Fruit fly (Drosophila melanogaster): ENCODE results near the gene CG32371.

CG32371 gene

DNA sequence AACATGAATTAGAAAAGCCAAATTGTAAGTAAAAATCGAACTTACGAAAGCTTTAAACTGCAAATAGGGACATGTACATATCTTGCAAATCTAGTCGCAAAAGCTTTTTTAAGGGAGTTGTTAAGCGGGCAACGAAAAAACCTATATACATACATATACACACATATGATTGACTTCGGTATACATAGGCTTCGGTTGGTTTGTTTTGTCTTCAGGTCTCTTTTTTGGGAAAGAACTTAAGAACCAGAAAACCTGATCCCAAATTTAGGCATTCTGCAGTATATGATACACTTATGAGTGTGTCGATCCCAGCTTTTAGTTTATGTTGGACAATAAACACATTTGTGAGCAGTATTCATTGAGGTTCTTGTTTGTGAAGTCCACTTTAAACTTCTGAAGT lies 41.5 kb downstream of the CG32371 start:
- no peak for TF ChIP-seq EcR (GFP tag; optimal IDR thresholded peaks at IDR 0.05)
- TF ChIP-seq Dll (optimal IDR thresholded peaks at IDR 0.05) = no peak
- TF ChIP-seq CG8478 (optimal IDR thresholded peaks at IDR 0.05) = no peak
- TF ChIP-seq psq (optimal IDR thresholded peaks at IDR 0.05) = no peak
- no peak for TF ChIP-seq pan (optimal IDR thresholded peaks at IDR 0.05)
- no peak for TF ChIP-seq usp (GFP tag; optimal IDR thresholded peaks at IDR 0.05)

DNA sequence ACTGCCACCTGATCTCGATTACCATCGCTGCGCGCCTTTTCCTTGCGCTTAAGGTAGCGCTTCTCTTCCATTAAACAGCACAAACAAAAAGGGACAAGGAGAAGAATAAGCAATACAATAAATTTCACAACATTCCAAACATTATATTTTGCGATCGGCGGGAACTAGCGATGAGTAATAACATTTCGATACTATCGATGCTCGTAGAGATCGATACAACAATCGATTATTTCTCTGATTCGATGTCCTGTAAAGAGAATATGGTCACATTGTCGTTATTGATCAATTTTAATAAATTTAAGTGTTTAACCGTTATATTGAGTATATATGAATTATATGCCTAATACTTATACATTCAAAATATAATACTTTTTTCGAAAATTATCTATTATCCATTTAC lies 41.9 kb downstream of the CG32371 start, which contains the start of gene CG7457:
Gene CG7457 (minus strand): TSS at position 189 of the 400 bp plus-strand sequence.
- TF ChIP-seq usp (GFP tag; optimal IDR thresholded peaks at IDR 0.05) = no peak
- TF ChIP-seq Dll (optimal IDR thresholded peaks at IDR 0.05) = no peak
- no peak for TF ChIP-seq psq (optimal IDR thresholded peaks at IDR 0.05)
- TF ChIP-seq pan (optimal IDR thresholded peaks at IDR 0.05) = no peak
- TF ChIP-seq CG8478 (optimal IDR thresholded peaks at IDR 0.05) = no peak
- TF ChIP-seq EcR (GFP tag; optimal IDR thresholded peaks at IDR 0.05) = no peak

dm6 chr3L:7721527-7721926 lies 46.6 kb downstream of the CG32371 start:
- no peak for TF ChIP-seq usp (GFP tag; optimal IDR thresholded peaks at IDR 0.05)
- no peak for TF ChIP-seq CG8478 (optimal IDR thresholded peaks at IDR 0.05)
- no peak for TF ChIP-seq psq (optimal IDR thresholded peaks at IDR 0.05)
- TF ChIP-seq EcR (GFP tag; optimal IDR thresholded peaks at IDR 0.05) = no peak
- TF ChIP-seq Dll (optimal IDR thresholded peaks at IDR 0.05) = no peak
- TF ChIP-seq pan (optimal IDR thresholded peaks at IDR 0.05) = no peak

DNA sequence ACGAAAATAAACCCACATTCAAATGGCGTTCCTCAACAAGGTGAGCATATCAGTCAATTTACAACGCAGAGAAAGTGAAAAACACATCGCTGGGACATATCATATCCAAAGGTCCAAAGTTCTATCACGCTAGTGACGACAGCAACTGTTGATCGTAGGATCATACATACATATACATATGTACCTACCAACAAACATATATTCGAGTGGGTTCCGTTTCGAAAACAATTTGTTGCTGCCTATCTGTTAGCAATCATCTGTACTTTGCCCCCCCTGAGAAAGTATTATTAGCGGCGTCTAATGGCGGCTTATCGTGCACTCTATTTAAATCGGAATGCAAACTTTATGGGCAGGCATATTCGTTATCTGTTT lies 48.7 kb downstream of the CG32371 start:
- TF ChIP-seq CG8478 (optimal IDR thresholded peaks at IDR 0.05) (no peak), Dll (optimal IDR thresholded peaks at IDR 0.05) (no peak), pan (optimal IDR thresholded peaks at IDR 0.05) (no peak), EcR (GFP tag; optimal IDR thresholded peaks at IDR 0.05) (no peak), psq (optimal IDR thresholded peaks at IDR 0.05) (no peak), usp (GFP tag; optimal IDR thresholded peaks at IDR 0.05) (no peak)

- TF ChIP-seq Dll (optimal IDR thresholded peaks at IDR 0.05) (no peak), pan (optimal IDR thresholded peaks at IDR 0.05) (peak; percentile 95), usp (GFP tag; optimal IDR thresholded peaks at IDR 0.05) (no peak)
Observed at dm6 chr3L:7718561-7719417, 49.4 kb downstream of the CG32371 start, which contains the start of gene Mcad. Mcad (plus strand) TSS chr3L:7719350.

dm6 chr3L:7717863-7718560 lies 50.1 kb downstream of the CG32371 start, which contains the start of gene Ank2:
Ank2 (minus strand) TSS chr3L:7718395.
- TF ChIP-seq Dll (optimal IDR thresholded peaks at IDR 0.05) (no peak), usp (GFP tag; optimal IDR thresholded peaks at IDR 0.05) (no peak), pan (optimal IDR thresholded peaks at IDR 0.05) (no peak), psq (optimal IDR thresholded peaks at IDR 0.05) (no peak), CG8478 (optimal IDR thresholded peaks at IDR 0.05) (no peak), EcR (GFP tag; optimal IDR thresholded peaks at IDR 0.05) (no peak)
